Fruit fly (Drosophila melanogaster): ENCODE data around the gene CG34462.

CG34462 gene

DNA sequence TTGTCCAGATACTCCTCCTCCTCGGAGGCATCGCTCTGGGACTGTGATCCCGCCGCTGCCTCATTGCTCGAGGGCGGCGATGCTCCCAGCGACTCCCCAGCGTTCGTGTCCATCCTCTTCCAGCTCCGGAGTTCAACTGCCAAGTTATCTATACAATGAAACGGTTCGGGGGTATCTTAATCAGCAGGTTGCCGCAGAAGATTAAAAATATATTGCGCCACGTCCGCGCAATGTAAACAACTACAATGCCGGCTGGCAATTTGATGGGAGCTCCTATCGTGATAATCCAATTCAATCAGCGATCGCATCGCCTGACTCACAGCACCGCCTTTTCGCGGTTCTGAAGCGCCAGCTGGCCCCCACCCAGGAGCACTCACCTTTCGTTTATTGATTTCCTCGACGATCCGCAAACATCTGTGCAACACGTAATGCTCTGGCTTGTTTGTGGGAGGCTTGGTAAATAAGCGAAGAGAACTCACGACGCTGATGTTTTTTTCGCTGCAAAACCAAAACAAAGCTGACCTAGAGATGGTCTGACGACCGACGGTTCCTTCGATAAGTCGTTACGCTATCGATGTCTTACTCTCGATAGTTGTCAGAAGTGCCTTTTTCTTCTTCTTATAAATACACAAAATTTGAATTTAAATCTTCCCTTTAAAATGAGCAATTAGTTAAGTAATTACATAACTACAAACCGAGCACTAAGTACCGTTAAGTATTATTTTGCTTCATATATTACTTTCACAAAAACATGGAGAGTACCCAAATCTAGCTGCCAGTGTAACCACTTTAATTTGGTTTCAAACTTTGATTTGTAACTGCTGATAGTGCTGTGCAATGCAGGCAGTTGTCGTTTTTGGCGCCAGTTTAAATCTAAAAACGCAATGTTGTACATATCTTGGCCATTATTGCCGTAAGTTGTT, 38.8 kb upstream of the CG34462 start, which contains the start of gene cert:
cert (minus strand) TSS at position 535 of the 923 bp plus-strand sequence.
- TF ChIP-seq kay (GFP tag; ENCODE audit: borderline replicate concordance) (peak; percentile 11), Clk (GFP tag; optimal IDR thresholded peaks at IDR 0.05) (no peak), CG5204 (GFP tag; optimal IDR thresholded peaks at IDR 0.05) (no peak), Mnt (GFP tag; optimal IDR thresholded peaks at IDR 0.05) (no peak), Crg-1 (GFP tag; optimal IDR thresholded peaks at IDR 0.05) (peak; percentile 43), CG7101 (tag; optimal IDR thresholded peaks at IDR 0.05) (no peak), ovo (GFP tag; optimal IDR thresholded peaks at IDR 0.05) (no peak), cic (GFP tag; optimal IDR thresholded peaks at IDR 0.05) (peak; percentile 54), CG14711 (tag; optimal IDR thresholded peaks at IDR 0.05) (peak; percentile 45), pad (GFP tag; optimal IDR thresholded peaks at IDR 0.05) (peak; percentile 33), bab1 (GFP tag; optimal IDR thresholded peaks at IDR 0.05) (peak; percentile 32), Hr96 (GFP tag; optimal IDR thresholded peaks at IDR 0.05) (peak; percentile 58), CG7045 (GFP tag; optimal IDR thresholded peaks at IDR 0.05) (no peak), toe (GFP tag; optimal IDR thresholded peaks at IDR 0.05) (peak; percentile 52), CG12768 (GFP tag; optimal IDR thresholded peaks at IDR 0.05) (peak; percentile 52), CG1620 (GFP tag; optimal IDR thresholded peaks at IDR 0.05) (peak; percentile 2), CG33017 (tag; optimal IDR thresholded peaks at IDR 0.05) (no peak)

DNA sequence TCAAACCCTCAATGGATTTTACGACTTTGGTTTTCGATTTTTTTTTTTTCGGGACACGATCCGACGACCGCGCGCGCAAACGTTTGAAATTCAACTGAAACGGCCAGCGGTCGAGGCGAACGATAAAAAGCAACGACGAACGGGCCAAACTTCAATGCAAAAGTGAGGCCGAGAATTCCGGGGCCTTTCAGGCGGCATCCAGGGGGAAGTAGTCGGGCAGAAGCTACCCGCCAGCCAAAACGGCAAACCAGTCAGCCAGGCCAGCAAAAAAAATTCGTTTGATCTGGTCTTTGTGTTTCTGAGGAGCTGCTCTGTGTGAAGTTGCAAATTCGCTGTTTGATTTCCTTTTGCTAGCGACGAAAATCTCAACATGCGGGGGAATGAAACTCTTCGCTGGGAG, 33.2 kb upstream of the CG34462 start, which contains the start of gene CG7201:
CG7201 (minus strand) TSS at position 101 of the 400 bp plus-strand sequence.
- TF ChIP-seq CG33017 (tag; optimal IDR thresholded peaks at IDR 0.05) (no peak), tj (GFP tag; optimal IDR thresholded peaks at IDR 0.05) (no peak), CG7101 (tag; optimal IDR thresholded peaks at IDR 0.05) (no peak), pad (GFP tag; optimal IDR thresholded peaks at IDR 0.05) (no peak), toe (GFP tag; optimal IDR thresholded peaks at IDR 0.05) (no peak), CG5204 (GFP tag; optimal IDR thresholded peaks at IDR 0.05) (no peak), Mnt (GFP tag; optimal IDR thresholded peaks at IDR 0.05) (no peak), ovo (GFP tag; optimal IDR thresholded peaks at IDR 0.05) (no peak), bab1 (GFP tag; optimal IDR thresholded peaks at IDR 0.05) (no peak), CG7045 (GFP tag; optimal IDR thresholded peaks at IDR 0.05) (no peak), CG14711 (tag; optimal IDR thresholded peaks at IDR 0.05) (no peak), kay (GFP tag; ENCODE audit: borderline replicate concordance) (no peak), Hr96 (GFP tag; optimal IDR thresholded peaks at IDR 0.05) (no peak), Crg-1 (GFP tag; optimal IDR thresholded peaks at IDR 0.05) (no peak), cic (GFP tag; optimal IDR thresholded peaks at IDR 0.05) (no peak), Clk (GFP tag; optimal IDR thresholded peaks at IDR 0.05) (no peak), CG12768 (GFP tag; optimal IDR thresholded peaks at IDR 0.05) (no peak), CG11617 (GFP tag; optimal IDR thresholded peaks at IDR 0.05) (no peak), cnc (optimal IDR thresholded peaks at IDR 0.05) (no peak), CG1620 (GFP tag; optimal IDR thresholded peaks at IDR 0.05) (no peak)

dm6 chr3L:8296941-8297340, 31.4 kb upstream of the CG34462 start, which contains the start of gene Rab19:
TSS of gene Rab19 (plus strand) at chr3L:8297018.
- no peak for TF ChIP-seq Mnt (GFP tag; optimal IDR thresholded peaks at IDR 0.05)
- no peak for TF ChIP-seq cic (GFP tag; optimal IDR thresholded peaks at IDR 0.05)
- TF ChIP-seq tj (GFP tag; optimal IDR thresholded peaks at IDR 0.05) = no peak
- no peak for TF ChIP-seq CG12768 (GFP tag; optimal IDR thresholded peaks at IDR 0.05)
- TF ChIP-seq Clk (GFP tag; optimal IDR thresholded peaks at IDR 0.05) = no peak
- peak; percentile 96 for TF ChIP-seq kay (GFP tag; ENCODE audit: borderline replicate concordance)
- TF ChIP-seq CG33017 (tag; optimal IDR thresholded peaks at IDR 0.05) = no peak
- TF ChIP-seq Hr96 (GFP tag; optimal IDR thresholded peaks at IDR 0.05) = no peak
- TF ChIP-seq Crg-1 (GFP tag; optimal IDR thresholded peaks at IDR 0.05) = no peak
- TF ChIP-seq toe (GFP tag; optimal IDR thresholded peaks at IDR 0.05) = no peak
- peak; percentile 0 for TF ChIP-seq bab1 (GFP tag; optimal IDR thresholded peaks at IDR 0.05)
- no peak for TF ChIP-seq pad (GFP tag; optimal IDR thresholded peaks at IDR 0.05)

DNA sequence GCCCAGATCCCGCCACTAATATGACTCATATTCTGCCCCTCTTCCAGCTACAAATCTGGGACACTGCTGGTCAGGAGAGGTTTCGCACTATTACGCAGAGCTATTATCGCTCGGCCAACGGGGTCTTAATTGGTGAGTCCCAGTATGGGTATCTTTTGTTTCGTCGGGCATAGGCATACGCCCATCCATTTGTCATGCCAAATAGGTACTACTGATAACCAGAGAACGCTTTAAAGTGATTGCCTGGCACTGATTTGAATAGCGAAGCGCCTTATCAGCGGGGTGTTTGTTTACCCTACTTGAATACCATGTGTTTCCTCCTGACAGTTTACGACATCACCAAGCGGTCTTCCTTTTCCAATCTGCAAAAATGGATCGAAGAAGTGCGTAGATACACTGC, 30.9 kb upstream of the CG34462 start:
- TF ChIP-seq pad (GFP tag; optimal IDR thresholded peaks at IDR 0.05) (no peak), Mnt (GFP tag; optimal IDR thresholded peaks at IDR 0.05) (peak; percentile 68), cic (GFP tag; optimal IDR thresholded peaks at IDR 0.05) (peak; percentile 24)

DNA sequence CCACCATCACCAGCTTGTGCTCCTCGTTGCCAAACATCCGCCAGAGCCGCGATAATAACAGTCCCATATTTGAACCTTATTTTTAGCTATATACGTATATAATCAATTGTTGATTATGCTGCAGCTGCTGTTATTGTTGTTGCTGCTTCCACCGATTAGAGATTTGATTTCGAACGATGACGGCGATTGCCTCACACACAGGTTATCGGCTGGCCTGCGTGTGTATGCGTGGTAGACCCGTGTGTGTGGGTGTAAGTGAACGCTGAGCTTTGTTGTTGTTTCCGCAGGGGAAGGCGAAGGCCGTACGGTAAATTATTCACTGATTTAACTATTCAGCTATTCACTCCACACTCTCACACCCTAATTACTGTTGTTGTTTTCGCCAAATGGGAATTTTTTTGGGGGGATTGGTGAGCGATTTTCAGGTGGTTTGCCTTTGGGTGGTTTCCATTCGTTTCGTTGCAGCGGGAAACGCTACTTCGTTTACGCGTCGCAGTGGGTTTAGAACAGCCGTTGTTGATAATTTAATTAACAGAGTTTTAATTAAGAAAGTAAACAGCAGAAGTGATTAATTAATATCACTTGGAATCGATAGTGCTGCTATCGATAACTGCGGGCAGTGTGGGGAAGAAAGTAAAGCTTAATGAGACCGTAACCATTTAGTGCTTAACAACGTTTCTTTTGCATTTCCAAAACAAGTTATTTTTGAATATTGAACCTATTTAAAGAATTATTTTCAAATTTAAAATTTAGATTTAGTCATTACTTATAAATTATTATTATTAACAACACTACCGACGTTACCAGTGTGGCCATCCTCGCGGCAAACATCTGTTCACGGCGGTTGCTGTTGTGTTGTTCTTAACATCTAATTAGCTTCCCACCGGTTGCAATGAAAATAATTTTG, 28.9 kb upstream of the CG34462 start, which contains the start of the genes Arl5 and CG13671:
Arl5 (minus strand) TSS at position 616 of the 907 bp plus-strand sequence.
CG13671 (plus strand) TSS at position 841 of the 907 bp plus-strand sequence.
- TF ChIP-seq CG1620 (GFP tag; optimal IDR thresholded peaks at IDR 0.05) = peak; percentile 66
- no peak for TF ChIP-seq CG5204 (GFP tag; optimal IDR thresholded peaks at IDR 0.05)
- TF ChIP-seq CG14711 (tag; optimal IDR thresholded peaks at IDR 0.05) = peak; percentile 83
- TF ChIP-seq Mnt (GFP tag; optimal IDR thresholded peaks at IDR 0.05) = peak; percentile 32
- peak; percentile 82 for TF ChIP-seq CG11617 (GFP tag; optimal IDR thresholded peaks at IDR 0.05)
- TF ChIP-seq cnc (optimal IDR thresholded peaks at IDR 0.05) = no peak
- TF ChIP-seq toe (GFP tag; optimal IDR thresholded peaks at IDR 0.05) = no peak
- peak; percentile 80 for TF ChIP-seq CG7101 (tag; optimal IDR thresholded peaks at IDR 0.05)
- no peak for TF ChIP-seq kay (GFP tag; ENCODE audit: borderline replicate concordance)
- TF ChIP-seq cic (GFP tag; optimal IDR thresholded peaks at IDR 0.05) = peak; percentile 54
- TF ChIP-seq Clk (GFP tag; optimal IDR thresholded peaks at IDR 0.05) = peak; percentile 60
- TF ChIP-seq CG12768 (GFP tag; optimal IDR thresholded peaks at IDR 0.05) = peak; percentile 57
- TF ChIP-seq Crg-1 (GFP tag; optimal IDR thresholded peaks at IDR 0.05) = peak; percentile 72
- TF ChIP-seq CG7045 (GFP tag; optimal IDR thresholded peaks at IDR 0.05) = peak; percentile 66
- peak; percentile 31 for TF ChIP-seq tj (GFP tag; optimal IDR thresholded peaks at IDR 0.05)
- TF ChIP-seq Hr96 (GFP tag; optimal IDR thresholded peaks at IDR 0.05) = no peak
- peak; percentile 84 for TF ChIP-seq bab1 (GFP tag; optimal IDR thresholded peaks at IDR 0.05)
- peak; percentile 83 for TF ChIP-seq ovo (GFP tag; optimal IDR thresholded peaks at IDR 0.05)
- peak; percentile 44 for TF ChIP-seq CG33017 (tag; optimal IDR thresholded peaks at IDR 0.05)
- peak; percentile 100 for TF ChIP-seq pad (GFP tag; optimal IDR thresholded peaks at IDR 0.05)
